Worm (Caenorhabditis elegans) whole organism, early embryonic: ENCODE results near the gene his-37.

Source experiments
- B0310.2 ChIP-seq: sonication (generic microtip); optimal IDR thresholded peaks from 2 replicates; lab custom pipeline; 2016; ENCODE audit warnings: mild to moderate bottlenecking, missing genetic modification characterization, missing compliant biosample characterization
- F13C5.2 ChIP-seq: sonication (generic microtip); optimal IDR thresholded peaks from 2 replicates; lab custom pipeline; 2017; ENCODE audit warnings: mild to moderate bottlenecking, missing genetic modification characterization, inconsistent platforms, missing compliant biosample characterization
- ama-1 ChIP-seq: fragments of 150-350 bp; optimal IDR thresholded peaks from 2 replicates; lab custom pipeline; 2014
- ceh-13 ChIP-seq: fragments of 200-800 bp; sonication (Bioruptor generic); optimal IDR thresholded peaks from 2 replicates; lab custom pipeline; 2018; ENCODE audit warnings: mild to moderate bottlenecking, missing genetic modification characterization, missing compliant biosample characterization
- ets-7 ChIP-seq: sonication (generic microtip); optimal IDR thresholded peaks from 2 replicates; lab custom pipeline; 2016; ENCODE audit warnings: missing genotype, missing genetic modification characterization, missing compliant biosample characterization
- flt-1 ChIP-seq: fragments of 200-800 bp; sonication (Bioruptor generic); IDR thresholded peaks from 2 replicates; pipeline ENCODE4 v1.3.6; 2022; ENCODE audit warnings: missing genetic modification characterization, missing compliant biosample characterization
- hmbx-1 ChIP-seq: sonication (generic microtip); optimal IDR thresholded peaks from 2 replicates; lab custom pipeline; 2016; ENCODE audit warnings: mild to moderate bottlenecking, missing genetic modification characterization, missing compliant biosample characterization
- hmg-4 ChIP-seq: fragments of 200-800 bp; sonication (Bioruptor generic); optimal IDR thresholded peaks from 2 replicates; lab custom pipeline; 2018; ENCODE audit warnings: mild to moderate bottlenecking, missing genetic modification characterization, missing compliant biosample characterization
- pes-1 ChIP-seq: fragments of 200-800 bp; sonication (Bioruptor generic); IDR thresholded peaks from 2 replicates; pipeline ENCODE4 v1.3.6; 2022; ENCODE audit warnings: missing genetic modification reagents, missing genetic modification characterization, missing compliant biosample characterization
- sea-1 ChIP-seq: fragments of 200-800 bp; sonication (Bioruptor generic); conservative IDR thresholded peaks from 2 replicates; pipeline ENCODE4 v1.3.6; 2022; ENCODE audit warnings: missing genetic modification characterization, missing compliant biosample characterization
- tbx-11 ChIP-seq: fragments of 200-800 bp; sonication (Bioruptor generic); IDR thresholded peaks from 2 replicates; pipeline ENCODE4 v1.3.6; 2022; ENCODE audit warnings: missing genetic modification characterization, missing compliant biosample characterization
- tbx-37 ChIP-seq: fragments of 200-800 bp; sonication (Bioruptor generic); conservative IDR thresholded peaks from 2 replicates; pipeline ENCODE4 v1.3.6; 2022; ENCODE audit warnings: missing genetic modification reagents, missing genetic modification characterization, missing compliant biosample characterization

DNA sequence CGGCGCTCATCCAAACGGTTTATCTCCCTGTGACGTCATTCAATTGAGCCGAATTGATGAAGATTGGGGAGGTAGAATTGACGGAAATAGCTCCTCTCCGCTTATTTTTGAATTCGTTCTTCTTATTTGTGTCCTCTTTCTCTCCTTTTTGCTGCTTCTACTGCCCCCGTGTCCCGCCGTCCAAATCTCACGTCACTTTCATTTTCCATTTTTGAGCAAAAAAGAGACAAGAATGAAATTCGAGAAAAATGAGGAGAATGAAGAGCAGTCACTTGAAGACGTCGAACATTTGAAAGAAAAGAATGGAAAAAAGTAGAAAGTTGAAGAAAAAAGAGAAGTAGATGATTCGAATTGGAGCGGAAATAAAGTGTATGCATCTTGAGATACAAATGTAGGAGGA lies 16.7 kb downstream of the his-37 start:
- no peak for TF ChIP-seq hmg-4 (GFP tag; lab: Kevin White, UChicago)
- TF ChIP-seq pes-1 (GFP tag; lab: Robert Waterston, UW), result no peak
- no peak for TF ChIP-seq ama-1
- TF ChIP-seq sea-1 (GFP tag; lab: Robert Waterston, UW), result no peak
- TF ChIP-seq tbx-37 (GFP tag; lab: Robert Waterston, UW), result no peak
- TF ChIP-seq B0310.2 (tag; lab: Kevin White, UChicago), result no peak
- TF ChIP-seq flt-1 (GFP tag; lab: Robert Waterston, UW), result no peak
- no peak for TF ChIP-seq tbx-11 (GFP tag; lab: Robert Waterston, UW)
- no peak for TF ChIP-seq hmbx-1 (tag; lab: Kevin White, UChicago)
- no peak for TF ChIP-seq F13C5.2 (tag; lab: Kevin White, UChicago)
- TF ChIP-seq ceh-13 (GFP tag; lab: Kevin White, UChicago), result no peak
- TF ChIP-seq ets-7, result no peak
